Worm (Caenorhabditis elegans): Measurements from ENCODE around the gene C50D2.2.
A peak's percentile ranks its signal among the peaks of the same experiment; 100 is the strongest.

The C50D2.2 gene

DNA sequence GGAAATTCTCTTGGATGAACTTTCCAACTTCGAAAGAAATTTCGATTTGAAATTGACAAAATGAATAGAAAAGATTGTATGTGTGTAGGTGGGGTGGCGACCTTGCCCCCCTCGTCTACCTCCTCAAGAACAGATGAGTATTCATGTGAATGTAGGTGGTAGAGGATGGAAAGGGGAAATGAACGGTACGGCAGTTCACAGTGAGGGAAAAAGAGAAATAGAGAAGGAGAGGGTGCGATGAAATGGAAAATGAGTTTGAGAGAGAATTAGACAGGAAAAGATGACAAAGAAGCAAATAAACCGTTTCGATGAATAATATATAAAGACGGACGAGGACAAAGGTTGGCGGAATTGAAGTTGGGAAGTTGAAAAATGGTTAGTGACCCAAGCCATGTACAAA lies 13.0 kb downstream of the C50D2.2 start:
- TF ChIP-seq peb-1 (tag; optimal IDR thresholded peaks at IDR 0.05), result no peak
- no peak for TF ChIP-seq ZK546.5 (tag; optimal IDR thresholded peaks at IDR 0.05)
- TF ChIP-seq lin-39 (tag; optimal IDR thresholded peaks at IDR 0.05), result no peak
- peak; percentile 8 for TF ChIP-seq C34F6.9 (tag; optimal IDR thresholded peaks at IDR 0.05)
- TF ChIP-seq aly-2 (tag; optimal IDR thresholded peaks at IDR 0.05), result no peak
- TF ChIP-seq nhr-23 (tag; optimal IDR thresholded peaks at IDR 0.05), result no peak
- no peak for TF ChIP-seq mab-5 (tag; optimal IDR thresholded peaks at IDR 0.05)
- no peak for TF ChIP-seq nhr-11 (tag; optimal IDR thresholded peaks at IDR 0.05)
- TF ChIP-seq nhr-25 (tag; optimal IDR thresholded peaks at IDR 0.05), result no peak
- peak; percentile 13 for TF ChIP-seq sma-3 (GFP tag; optimal IDR thresholded peaks at IDR 0.05)
- TF ChIP-seq nhr-129 (tag; optimal IDR thresholded peaks at IDR 0.05), result no peak
- TF ChIP-seq fos-1 (tag; optimal IDR thresholded peaks at IDR 0.05), result peak; percentile 35

DNA sequence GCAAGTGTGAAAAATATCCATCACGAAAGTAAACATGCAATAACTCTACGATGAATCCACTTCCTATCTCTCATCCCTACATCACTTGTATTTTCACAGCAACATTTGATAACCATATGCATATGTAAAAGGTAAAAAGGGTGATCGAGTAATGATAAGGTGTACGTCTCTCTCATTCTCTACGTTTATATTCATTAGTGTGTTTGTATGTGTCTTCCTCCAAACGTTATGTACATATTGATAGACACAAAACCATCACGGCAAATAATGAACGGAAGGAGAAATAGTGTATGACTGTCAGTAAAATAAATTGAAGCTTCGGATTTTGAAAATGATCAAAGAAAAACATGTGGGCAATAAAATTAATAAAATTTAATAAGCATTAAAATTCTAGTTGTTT lies 13.5 kb downstream of the C50D2.2 start:
- no peak for TF ChIP-seq nhr-21 (tag; optimal IDR thresholded peaks at IDR 0.05)
- peak; percentile 88 for TF ChIP-seq fos-1 (tag; optimal IDR thresholded peaks at IDR 0.05)

DNA sequence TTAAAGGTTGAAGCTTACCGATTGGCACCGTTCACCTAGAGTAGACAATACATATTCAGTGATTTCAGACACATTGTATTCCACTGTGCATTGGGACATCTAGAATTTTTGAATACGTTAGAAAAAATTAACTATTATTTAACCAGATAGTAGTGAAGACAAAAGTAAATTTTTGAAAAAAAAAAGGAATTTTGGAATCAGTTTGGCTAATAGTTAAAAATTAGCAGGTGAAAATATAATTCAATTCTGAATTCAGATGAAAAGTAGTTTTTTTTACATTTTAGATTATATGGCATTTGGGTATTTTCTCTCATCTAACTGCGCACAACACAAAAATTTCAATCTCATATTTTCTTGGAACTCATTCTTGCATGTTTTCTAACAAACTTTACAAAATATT lies 15.9 kb downstream of the C50D2.2 start, which contains the start of gene nmur-2:
Gene nmur-2, minus strand, starts transcription at position 101 of the 400 bp plus-strand sequence.
- no peak for TF ChIP-seq nhr-237 (tag; optimal IDR thresholded peaks at IDR 0.05)
- no peak for TF ChIP-seq egl-27 (tag; optimal IDR thresholded peaks at IDR 0.05)
- TF ChIP-seq nhr-77 (tag; optimal IDR thresholded peaks at IDR 0.05), result no peak
- no peak for TF ChIP-seq C34F6.9 (tag; optimal IDR thresholded peaks at IDR 0.05)
- no peak for TF ChIP-seq zag-1 (tag; optimal IDR thresholded peaks at IDR 0.05)
- TF ChIP-seq aly-2 (tag; optimal IDR thresholded peaks at IDR 0.05), result no peak
- no peak for TF ChIP-seq ztf-11 (tag; optimal IDR thresholded peaks at IDR 0.05)
- no peak for TF ChIP-seq skn-1 (tag; optimal IDR thresholded peaks at IDR 0.05)
- TF ChIP-seq lin-39 (tag; optimal IDR thresholded peaks at IDR 0.05), result no peak
- TF ChIP-seq ama-1 (optimal IDR thresholded peaks at IDR 0.05), result no peak

DNA sequence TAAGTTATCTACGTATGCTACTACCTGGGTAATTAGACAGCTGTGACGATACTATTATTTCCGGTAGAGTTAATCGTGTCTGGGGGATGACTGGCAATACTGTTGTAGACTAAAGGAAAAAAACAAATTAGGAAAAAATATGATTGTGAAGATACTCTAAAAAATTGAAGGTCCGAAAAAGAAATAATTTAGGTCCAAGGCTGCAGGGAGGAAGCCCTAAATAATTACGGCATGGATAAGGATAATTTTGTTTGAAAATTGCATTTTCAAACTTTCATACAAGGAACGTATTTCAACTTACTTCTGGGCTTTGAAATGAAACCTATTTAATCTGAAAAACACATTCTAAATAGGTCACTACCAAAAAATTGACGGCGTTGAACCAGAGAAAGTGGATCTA lies 20.0 kb downstream of the C50D2.2 start, which contains the start of gene srd-3:
Gene srd-3, minus strand, starts transcription at position 101 of the 400 bp plus-strand sequence.
- TF ChIP-seq skn-1 (tag; optimal IDR thresholded peaks at IDR 0.05), result no peak
- no peak for TF ChIP-seq nhr-25 (tag; optimal IDR thresholded peaks at IDR 0.05)
- TF ChIP-seq lin-13 (GFP tag; optimal IDR thresholded peaks at IDR 0.05), result no peak
- TF ChIP-seq mdl-1 (tag; optimal IDR thresholded peaks at IDR 0.05), result no peak
- no peak for TF ChIP-seq mbf-1 (tag; optimal IDR thresholded peaks at IDR 0.05)
- no peak for TF ChIP-seq nhr-237 (tag; optimal IDR thresholded peaks at IDR 0.05)
- no peak for TF ChIP-seq elt-1 (tag; optimal IDR thresholded peaks at IDR 0.05)
- no peak for TF ChIP-seq sem-4 (tag; optimal IDR thresholded peaks at IDR 0.05)
- TF ChIP-seq peb-1 (tag; optimal IDR thresholded peaks at IDR 0.05), result no peak

DNA sequence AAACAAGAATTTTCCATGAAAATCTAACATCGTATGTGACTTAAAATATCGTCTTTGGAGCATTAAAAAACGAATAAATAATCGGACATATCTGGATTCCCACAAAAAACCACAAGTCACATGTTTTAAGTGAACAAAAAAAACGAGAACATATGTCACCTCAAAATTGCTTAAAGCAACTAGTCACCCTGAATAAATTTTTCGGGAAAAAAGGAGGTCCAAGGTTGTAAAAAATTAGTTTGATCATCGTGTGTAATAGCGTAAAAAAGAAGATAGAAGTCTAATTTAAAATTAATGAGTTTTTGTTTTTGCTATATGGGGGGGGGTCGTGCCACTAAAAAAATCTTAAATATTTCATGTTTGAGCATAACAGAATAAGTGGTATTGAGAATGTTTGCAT lies 20.8 kb downstream of the C50D2.2 start:
- TF ChIP-seq unc-39 (tag; optimal IDR thresholded peaks at IDR 0.05), result no peak
- peak; percentile 50 for TF ChIP-seq unc-55 (GFP tag; optimal IDR thresholded peaks at IDR 0.05)
- TF ChIP-seq nhr-10 (tag; optimal IDR thresholded peaks at IDR 0.05), result no peak

DNA sequence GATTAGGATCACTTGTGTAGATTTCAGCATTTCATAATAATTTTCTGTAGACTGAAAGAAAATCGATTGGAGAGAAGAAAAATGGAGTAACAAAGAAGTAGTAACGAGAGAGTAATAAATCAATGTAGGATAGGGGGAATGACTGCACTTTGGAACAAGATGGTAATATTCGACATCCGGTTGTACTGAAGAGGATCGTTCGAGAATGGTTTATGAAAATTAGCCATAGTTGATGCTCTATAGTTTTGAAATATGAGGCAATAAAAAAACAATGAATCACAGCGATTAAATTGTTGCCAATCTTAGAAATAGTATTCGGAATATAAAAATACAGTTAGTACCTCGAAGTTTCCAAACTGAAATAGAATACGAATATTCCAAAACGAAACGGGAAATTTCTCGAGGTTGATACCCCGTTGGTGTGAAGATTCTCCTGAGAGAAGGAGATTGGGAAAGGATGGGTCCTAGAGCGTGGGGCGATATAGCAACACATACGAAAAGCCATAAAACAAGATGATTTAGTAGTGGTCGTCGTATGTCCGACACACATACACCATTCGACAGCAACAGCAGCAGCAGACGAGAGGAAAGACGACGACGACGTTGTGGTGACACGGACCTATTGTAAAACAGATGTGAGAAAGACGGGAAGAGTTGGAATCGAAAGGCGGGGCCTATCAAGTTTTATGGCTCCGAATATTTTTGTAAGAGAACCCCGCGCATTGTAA lies 24.7 kb downstream of the C50D2.2 start, which contains the start of gene cwn-1:
Gene cwn-1, minus strand, starts transcription at position 51 of the 728 bp plus-strand sequence.
- TF ChIP-seq sma-9 (GFP tag; optimal IDR thresholded peaks at IDR 0.05) (no peak), sma-9 (tag; optimal IDR thresholded peaks at IDR 0.05) (no peak), crh-2 (tag; optimal IDR thresholded peaks at IDR 0.05) (no peak), nhr-77 (tag; optimal IDR thresholded peaks at IDR 0.05) (no peak), ztf-11 (tag; optimal IDR thresholded peaks at IDR 0.05) (no peak), fos-1 (tag; optimal IDR thresholded peaks at IDR 0.05) (no peak), nhr-237 (tag; optimal IDR thresholded peaks at IDR 0.05) (no peak), unc-55 (GFP tag; optimal IDR thresholded peaks at IDR 0.05) (no peak), nhr-10 (tag; optimal IDR thresholded peaks at IDR 0.05) (no peak), unc-62 (GFP tag; optimal IDR thresholded peaks at IDR 0.05) (no peak), F13H6.1 (tag; optimal IDR thresholded peaks at IDR 0.05) (no peak), ceh-16 (tag; optimal IDR thresholded peaks at IDR 0.05) (no peak), skn-1 (tag; optimal IDR thresholded peaks at IDR 0.05) (no peak), alr-1 (tag; optimal IDR thresholded peaks at IDR 0.05) (no peak), dmd-4 (tag; optimal IDR thresholded peaks at IDR 0.05) (no peak)

All from whole organism, L2 larva.